Worm (Caenorhabditis elegans) whole organism, L4 larva: ENCODE data around the gene srg-21.

ENCODE experiments used
- Y105C5A.15 ChIP-seq: fragments of 200-800 bp; sonication (Bioruptor generic); IDR thresholded peaks from 2 replicates; pipeline ENCODE4 v1.3.6; 2022; ENCODE audit warnings: missing genetic modification characterization, missing compliant biosample characterization
- Y5F2A.4 ChIP-seq: fragments of 200-800 bp; sonication (Bioruptor generic); optimal IDR thresholded peaks from 2 replicates; lab custom pipeline; 2018; ENCODE audit warnings: mild to moderate bottlenecking, missing genetic modification characterization, missing compliant biosample characterization
- aly-2 ChIP-seq: sonication (generic microtip); optimal IDR thresholded peaks from 2 replicates; lab custom pipeline; 2018; ENCODE audit warnings: missing biosample characterization, missing genetic modification characterization
- ama-1 ChIP-seq: fragments of 150-350 bp; optimal IDR thresholded peaks from 2 replicates; lab custom pipeline; 2014; ENCODE audit warnings: inconsistent platforms, mixed read lengths
- nhr-76 ChIP-seq: fragments of 150-350 bp; optimal IDR thresholded peaks from 2 replicates; lab custom pipeline; 2014; ENCODE audit warnings: missing biosample characterization, missing genetic modification characterization
- nhr-77 ChIP-seq: fragments of 150-350 bp; optimal IDR thresholded peaks from 2 replicates; lab custom pipeline; 2014; ENCODE audit warnings: missing biosample characterization, missing genetic modification characterization
- pqm-1 ChIP-seq: sonication (generic microtip); optimal IDR thresholded peaks from 2 replicates; lab custom pipeline; 2017; ENCODE audit warnings: missing biosample characterization, missing genetic modification characterization
- sdz-12 ChIP-seq: fragments of 200-800 bp; sonication (Bioruptor generic); optimal IDR thresholded peaks from 2 replicates; lab custom pipeline; 2018; ENCODE audit warnings: mild to moderate bottlenecking, missing genetic modification characterization, missing compliant biosample characterization
- skn-1 ChIP-seq: fragments of 150-350 bp; optimal IDR thresholded peaks from 2 replicates; lab custom pipeline; 2014; ENCODE audit warnings: missing biosample characterization, missing genetic modification characterization
- unc-130 ChIP-seq: sonication (generic microtip); optimal IDR thresholded peaks from 2 replicates; lab custom pipeline; 2016; ENCODE audit warnings: missing genetic modification reagents, missing genetic modification characterization, missing compliant biosample characterization
- unc-39 ChIP-seq: sonication (generic microtip); optimal IDR thresholded peaks from 2 replicates; lab custom pipeline; 2017; ENCODE audit warnings: missing biosample characterization, missing genetic modification characterization
- unc-62 ChIP-seq, 3 experiments: fragments of 150-350 bp in 1 of 3; sonication (generic microtip); optimal IDR thresholded peaks in 2 of 3; peaks in 1 of 3; 1 replicate in 1 of 3; 2 replicates in 2 of 3; lab custom pipeline; 2014 to 2017; ENCODE audit warnings: missing biosample characterization in 3 of 3, missing genetic modification characterization in 3 of 3, missing genetic modification reagents in 3 of 3, missing genotype in 1 of 3
- zip-2 ChIP-seq: fragments of 150-350 bp; optimal IDR thresholded peaks from 2 replicates; lab custom pipeline; 2014; ENCODE audit warnings: missing biosample characterization, missing genetic modification characterization

- TF ChIP-seq unc-39 (no peak), unc-62 (GFP tag; optimal IDR thresholded peaks at IDR 0.05 in 1 of 2; lab: Kevin White, UChicago) (peak in 1 of 2 experiments; percentile 87), unc-62 (tag; optimal IDR thresholded peaks at IDR 0.05; lab: Kevin White, UChicago) (no peak), aly-2 (tag; lab: Kevin White, UChicago) (no peak), zip-2 (tag; lab: Kevin White, UChicago) (no peak), nhr-76 (tag; lab: Kevin White, UChicago) (no peak), ama-1 (lab: Kevin White, UChicago) (no peak), Y105C5A.15 (no peak), sdz-12 (GFP tag; lab: Kevin White, UChicago) (no peak), unc-130 (no peak), Y5F2A.4 (GFP tag; lab: Kevin White, UChicago) (no peak), pqm-1 (tag; lab: Kevin White, UChicago) (no peak), nhr-77 (tag; lab: Kevin White, UChicago) (no peak), skn-1 (tag; lab: Kevin White, UChicago) (no peak)
Measured at ce11 chrII:3045875-3046274, 45.3 kb downstream of the srg-21 start, which contains the start of gene sri-30.
